Worm (Caenorhabditis elegans) whole organism, early embryonic: ENCODE data around the gene F45E12.6.

Experiments
- B0310.2 ChIP-seq: sonication (generic microtip); optimal IDR thresholded peaks from 2 replicates; lab custom pipeline; 2016; ENCODE audit warnings: mild to moderate bottlenecking, missing genetic modification characterization, missing compliant biosample characterization
- F13C5.2 ChIP-seq: sonication (generic microtip); optimal IDR thresholded peaks from 2 replicates; lab custom pipeline; 2017; ENCODE audit warnings: mild to moderate bottlenecking, missing genetic modification characterization, inconsistent platforms, missing compliant biosample characterization
- aly-1 ChIP-seq: sonication (generic microtip); optimal IDR thresholded peaks from 2 replicates; lab custom pipeline; 2016; ENCODE audit warnings: missing genetic modification characterization, missing compliant biosample characterization
- ama-1 ChIP-seq: fragments of 150-350 bp; optimal IDR thresholded peaks from 2 replicates; lab custom pipeline; 2014
- ceh-13 ChIP-seq: fragments of 200-800 bp; sonication (Bioruptor generic); optimal IDR thresholded peaks from 2 replicates; lab custom pipeline; 2018; ENCODE audit warnings: mild to moderate bottlenecking, missing genetic modification characterization, missing compliant biosample characterization
- ceh-36 ChIP-seq: sonication (generic microtip); optimal IDR thresholded peaks from 2 replicates; lab custom pipeline; 2016; ENCODE audit warnings: missing genetic modification characterization, inconsistent platforms, missing compliant biosample characterization
- ets-7 ChIP-seq: sonication (generic microtip); optimal IDR thresholded peaks from 2 replicates; lab custom pipeline; 2016; ENCODE audit warnings: missing genotype, missing genetic modification characterization, missing compliant biosample characterization
- flt-1 ChIP-seq: fragments of 200-800 bp; sonication (Bioruptor generic); IDR thresholded peaks from 2 replicates; pipeline ENCODE4 v1.3.6; 2022; ENCODE audit warnings: missing genetic modification characterization, missing compliant biosample characterization
- hmbx-1 ChIP-seq: sonication (generic microtip); optimal IDR thresholded peaks from 2 replicates; lab custom pipeline; 2016; ENCODE audit warnings: mild to moderate bottlenecking, missing genetic modification characterization, missing compliant biosample characterization
- hmg-4 ChIP-seq: fragments of 200-800 bp; sonication (Bioruptor generic); optimal IDR thresholded peaks from 2 replicates; lab custom pipeline; 2018; ENCODE audit warnings: mild to moderate bottlenecking, missing genetic modification characterization, missing compliant biosample characterization
- hnd-1 ChIP-seq: sonication (generic microtip); optimal IDR thresholded peaks from 2 replicates; lab custom pipeline; 2016; ENCODE audit warnings: missing genetic modification characterization, missing compliant biosample characterization
- pes-1 ChIP-seq: fragments of 200-800 bp; sonication (Bioruptor generic); IDR thresholded peaks from 2 replicates; pipeline ENCODE4 v1.3.6; 2022; ENCODE audit warnings: missing genetic modification reagents, missing genetic modification characterization, missing compliant biosample characterization
- scrt-1 ChIP-seq: fragments of 200-800 bp; sonication (Bioruptor generic); IDR thresholded peaks from 2 replicates; pipeline ENCODE4 v1.3.6; 2022; ENCODE audit warnings: missing genetic modification characterization, missing compliant biosample characterization
- sea-1 ChIP-seq: fragments of 200-800 bp; sonication (Bioruptor generic); conservative IDR thresholded peaks from 2 replicates; pipeline ENCODE4 v1.3.6; 2022; ENCODE audit warnings: missing genetic modification characterization, missing compliant biosample characterization
- tbx-11 ChIP-seq: fragments of 200-800 bp; sonication (Bioruptor generic); IDR thresholded peaks from 2 replicates; pipeline ENCODE4 v1.3.6; 2022; ENCODE audit warnings: missing genetic modification characterization, missing compliant biosample characterization
- tbx-37 ChIP-seq: fragments of 200-800 bp; sonication (Bioruptor generic); conservative IDR thresholded peaks from 2 replicates; pipeline ENCODE4 v1.3.6; 2022; ENCODE audit warnings: missing genetic modification reagents, missing genetic modification characterization, missing compliant biosample characterization
- tra-4 ChIP-seq: sonication (generic microtip); optimal IDR thresholded peaks from 2 replicates; lab custom pipeline; 2017; ENCODE audit warnings: missing genetic modification characterization, missing compliant biosample characterization

Gene F45E12.6

ce11 chrII:7287140-7287539, 26.8 kb downstream of the F45E12.6 start:
- no peak for TF ChIP-seq scrt-1 (GFP tag; lab: Robert Waterston, UW)
- TF ChIP-seq tbx-11, result no peak
- no peak for TF ChIP-seq aly-1 (tag; lab: Kevin White, UChicago)
- TF ChIP-seq hnd-1, result no peak

DNA sequence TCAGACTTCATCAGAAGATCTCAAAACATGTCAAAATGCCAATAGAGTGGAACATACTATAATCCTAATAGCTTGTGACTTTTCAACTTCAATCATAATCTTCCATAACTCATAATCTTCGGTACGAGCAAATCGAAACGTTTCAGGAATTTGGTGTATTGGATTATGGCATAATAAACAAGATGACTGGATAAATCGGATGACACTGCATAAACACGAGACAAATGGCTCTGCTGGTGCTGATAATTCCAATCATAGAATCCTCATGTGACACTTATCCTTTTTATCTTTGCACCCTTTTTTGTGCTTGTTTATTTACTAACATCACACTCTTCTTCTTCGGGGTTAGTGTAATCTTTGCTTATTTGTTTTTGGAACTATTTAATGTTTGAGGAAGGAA, 30.9 kb downstream of the F45E12.6 start:
- TF ChIP-seq B0310.2 (tag; lab: Kevin White, UChicago) (no peak), ets-7 (tag; lab: Kevin White, UChicago) (no peak), hmbx-1 (no peak), scrt-1 (GFP tag; lab: Robert Waterston, UW) (no peak), sea-1 (GFP tag; lab: Robert Waterston, UW) (no peak)

ce11 chrII:7280584-7280983, 33.4 kb downstream of the F45E12.6 start:
- TF ChIP-seq tra-4 (tag; lab: Kevin White, UChicago) (no peak), sea-1 (GFP tag; lab: Robert Waterston, UW) (no peak), hmbx-1 (no peak)

DNA sequence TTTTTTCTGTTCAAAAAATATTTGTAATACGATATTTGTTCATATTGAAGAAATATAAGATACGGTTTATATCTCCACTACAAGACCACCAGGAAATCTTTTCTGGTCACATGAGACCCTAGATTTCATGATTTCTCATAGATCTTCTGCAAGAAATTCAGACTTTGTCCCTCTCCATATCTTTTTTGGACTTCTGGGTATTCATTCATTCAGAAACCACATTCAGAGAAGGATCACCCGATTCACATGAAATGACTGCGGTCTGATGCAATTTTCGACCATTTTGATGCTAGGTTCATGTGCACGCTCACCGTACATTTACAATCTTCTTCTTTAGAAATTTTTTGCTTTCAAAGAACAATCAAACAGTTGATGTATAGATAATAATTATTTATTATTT, 34.2 kb downstream of the F45E12.6 start:
- no peak for TF ChIP-seq hmbx-1
- no peak for TF ChIP-seq ceh-13 (GFP tag; lab: Kevin White, UChicago)
- no peak for TF ChIP-seq hnd-1
- no peak for TF ChIP-seq tra-4 (tag; lab: Kevin White, UChicago)
- TF ChIP-seq ceh-36, result no peak

DNA sequence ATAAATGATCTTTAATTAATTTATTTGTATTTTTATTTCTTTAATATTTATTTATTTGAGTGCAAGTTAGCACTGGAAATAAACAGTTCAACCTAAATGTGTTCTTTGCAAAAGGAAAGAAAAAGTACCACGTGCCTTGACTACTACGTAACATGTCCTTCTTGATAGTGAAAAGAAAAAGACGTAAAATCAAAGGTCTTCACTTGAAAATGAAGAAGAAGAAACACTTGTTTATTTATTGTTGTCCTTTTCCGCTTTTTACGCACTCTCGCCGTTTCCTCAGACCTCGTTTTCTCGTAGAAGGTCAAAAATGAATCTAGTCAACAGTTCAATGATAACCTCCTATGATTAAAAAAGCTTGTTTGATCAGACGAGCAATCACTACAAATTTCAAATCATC, 36.1 kb downstream of the F45E12.6 start:
- no peak for TF ChIP-seq ceh-13 (GFP tag; lab: Kevin White, UChicago)
- TF ChIP-seq hmg-4, result no peak
- TF ChIP-seq tra-4 (tag; lab: Kevin White, UChicago), result no peak
- TF ChIP-seq tbx-11, result no peak

DNA sequence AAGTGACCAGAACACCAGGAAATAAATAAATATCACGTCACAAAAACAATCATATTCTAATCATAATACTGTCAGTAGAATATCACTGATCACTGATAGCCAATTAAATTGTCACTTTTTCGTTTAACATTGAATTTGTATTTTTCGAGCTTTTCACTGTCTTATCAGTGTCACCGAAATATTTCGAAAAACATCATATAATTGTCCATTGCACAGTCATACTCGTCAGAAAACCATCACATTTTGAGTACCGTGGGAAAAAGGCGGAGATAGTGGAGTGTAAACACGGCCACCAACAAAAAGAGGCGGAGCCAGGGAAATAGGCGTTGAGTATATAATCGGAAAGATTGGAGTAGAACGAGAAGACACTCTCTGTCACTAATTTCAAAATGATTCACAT, 36.7 kb downstream of the F45E12.6 start:
- TF ChIP-seq ceh-36 (no peak), ceh-13 (GFP tag; lab: Kevin White, UChicago) (no peak), tbx-37 (GFP tag; lab: Robert Waterston, UW) (no peak), aly-1 (tag; lab: Kevin White, UChicago) (no peak), tra-4 (tag; lab: Kevin White, UChicago) (no peak), sea-1 (GFP tag; lab: Robert Waterston, UW) (no peak), hmg-4 (no peak), flt-1 (GFP tag; lab: Robert Waterston, UW) (no peak), F13C5.2 (tag; lab: Kevin White, UChicago) (no peak), scrt-1 (GFP tag; lab: Robert Waterston, UW) (no peak), hnd-1 (no peak), ets-7 (tag; lab: Kevin White, UChicago) (no peak), hmbx-1 (no peak), pes-1 (GFP tag; lab: Robert Waterston, UW) (no peak)

DNA sequence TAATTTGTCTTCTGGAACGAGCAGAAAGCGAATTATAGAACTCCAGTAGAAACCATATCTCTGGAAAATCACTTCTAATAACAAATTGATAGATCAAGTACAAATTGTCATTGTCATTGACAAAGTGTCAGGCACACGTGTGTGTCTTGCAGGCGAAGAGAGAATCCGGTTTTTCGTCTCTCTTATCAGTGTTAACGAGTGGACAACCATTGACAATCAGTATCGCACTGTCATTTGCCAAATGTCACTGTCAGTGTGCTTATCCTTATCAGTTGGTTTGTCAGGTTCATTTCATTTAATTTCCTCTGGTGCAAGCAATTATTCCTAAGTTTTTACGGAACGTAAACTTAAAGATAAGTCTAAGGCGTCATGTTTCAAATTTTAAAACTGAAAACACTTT, 40.5 kb downstream of the F45E12.6 start:
- no peak for TF ChIP-seq tra-4 (tag; lab: Kevin White, UChicago)
- no peak for TF ChIP-seq aly-1 (tag; lab: Kevin White, UChicago)
- no peak for TF ChIP-seq scrt-1 (GFP tag; lab: Robert Waterston, UW)
- no peak for TF ChIP-seq ceh-36
- no peak for TF ChIP-seq B0310.2 (tag; lab: Kevin White, UChicago)

ce11 chrII:7272513-7272912, 41.5 kb downstream of the F45E12.6 start:
- no peak for TF ChIP-seq F13C5.2 (tag; lab: Kevin White, UChicago)

- no peak for TF ChIP-seq tbx-11
- TF ChIP-seq scrt-1 (GFP tag; lab: Robert Waterston, UW), result no peak
- TF ChIP-seq hmg-4, result no peak
These were observed 44.2 kb downstream of the F45E12.6 start for ce11 chrII:7269783-7270182.

- TF ChIP-seq B0310.2 (tag; lab: Kevin White, UChicago) (no peak), hmg-4 (no peak), ceh-36 (no peak), ama-1 (lab: Kevin White, UChicago) (no peak), tbx-37 (GFP tag; lab: Robert Waterston, UW) (no peak), pes-1 (GFP tag; lab: Robert Waterston, UW) (no peak), scrt-1 (GFP tag; lab: Robert Waterston, UW) (no peak), hmbx-1 (no peak), tra-4 (tag; lab: Kevin White, UChicago) (no peak), ets-7 (tag; lab: Kevin White, UChicago) (no peak), sea-1 (GFP tag; lab: Robert Waterston, UW) (no peak), ceh-13 (GFP tag; lab: Kevin White, UChicago) (no peak), hnd-1 (no peak), F13C5.2 (tag; lab: Kevin White, UChicago) (no peak), tbx-11 (no peak), aly-1 (tag; lab: Kevin White, UChicago) (no peak), flt-1 (GFP tag; lab: Robert Waterston, UW) (no peak)
These were observed 49.3 kb downstream of the F45E12.6 start for ce11 chrII:7264675-7265074.
